Fruit fly (Drosophila melanogaster) whole organism, embryonic: ENCODE measurements around the gene CG5171.
A peak's percentile ranks its signal among the peaks of the same experiment; 100 is the strongest.

ENCODE experiments used
- B-H1 ChIP-seq: fragments of 200-800 bp; sonication (Bioruptor generic); IDR thresholded peaks from 3 replicates; pipeline ENCODE4 v1.3.6; 2022; ENCODE audit warnings: missing biosample characterization, missing genetic modification characterization
- BEAF-32 ChIP-seq: fragments of 200-800 bp; sonication (Bioruptor generic); optimal IDR thresholded peaks from 3 replicates; lab custom pipeline; 2017; ENCODE audit warnings: missing biosample characterization, missing genetic modification characterization, mild to moderate bottlenecking, moderate library complexity, missing genetic modification reagents
- CG1024 ChIP-seq: fragments of 200-800 bp; sonication (Bioruptor generic); IDR thresholded peaks from 2 replicates; pipeline ENCODE4 v1.3.6; 2022; ENCODE audit warnings: missing biosample characterization, missing genetic modification characterization
- CG10274 ChIP-seq: fragments of 200-800 bp; sonication (Bioruptor generic); optimal IDR thresholded peaks from 3 replicates; lab custom pipeline; 2017; ENCODE audit warnings: missing biosample characterization, mild to moderate bottlenecking, missing genetic modification characterization
- CG10565 ChIP-seq: fragments of 200-800 bp; sonication (Bioruptor generic); optimal IDR thresholded peaks from 3 replicates; lab custom pipeline; 2016; ENCODE audit warnings: missing biosample characterization, mild to moderate bottlenecking, missing genetic modification characterization
- CG10654 ChIP-seq: fragments of 200-800 bp; sonication (Bioruptor generic); optimal IDR thresholded peaks from 2 replicates; lab custom pipeline; 2016; ENCODE audit warnings: missing biosample characterization, missing genetic modification characterization
- CG11085 ChIP-seq: fragments of 200-800 bp; sonication (Bioruptor generic); IDR thresholded peaks from 2 replicates; pipeline ENCODE4 v1.3.6; 2022; ENCODE audit warnings: missing biosample characterization, missing genetic modification characterization
- CG11093 ChIP-seq: fragments of 200-800 bp; sonication (Bioruptor generic); IDR thresholded peaks from 3 replicates; pipeline ENCODE4 v1.3.6; 2022; ENCODE audit warnings: missing biosample characterization, missing genetic modification characterization
- CG11398 ChIP-seq: fragments of 200-800 bp; sonication (Bioruptor generic); optimal IDR thresholded peaks from 2 replicates; lab custom pipeline; 2016; ENCODE audit warnings: missing biosample characterization, missing genetic modification characterization
- CG11504 ChIP-seq: fragments of 200-800 bp; sonication (Bioruptor generic); optimal IDR thresholded peaks from 3 replicates; lab custom pipeline; 2019; ENCODE audit warnings: missing biosample characterization, mild to moderate bottlenecking, missing genetic modification characterization, moderate library complexity
- CG11696 ChIP-seq: fragments of 200-800 bp; sonication (Bioruptor generic); IDR thresholded peaks from 2 replicates; pipeline ENCODE4 v1.3.6; 2022; ENCODE audit warnings: missing biosample characterization, missing genetic modification characterization
- CG12219 ChIP-seq: fragments of 200-800 bp; sonication (Bioruptor generic); optimal IDR thresholded peaks from 3 replicates; lab custom pipeline; 2018; ENCODE audit warnings: missing biosample characterization, mild to moderate bottlenecking, missing genetic modification characterization
- CG13894 ChIP-seq: fragments of 200-800 bp; sonication (Bioruptor generic); optimal IDR thresholded peaks from 3 replicates; lab custom pipeline; 2018; ENCODE audit warnings: missing biosample characterization, mild to moderate bottlenecking, missing genetic modification characterization, moderate library complexity
- CG15011 ChIP-seq: fragments of 200-800 bp; sonication (Bioruptor generic); optimal IDR thresholded peaks from 3 replicates; lab custom pipeline; 2018; ENCODE audit warnings: missing biosample characterization, mild to moderate bottlenecking, missing genetic modification characterization
- CG17912 ChIP-seq: fragments of 200-800 bp; sonication (Bioruptor generic); optimal IDR thresholded peaks from 2 replicates; lab custom pipeline; 2018; ENCODE audit warnings: missing biosample characterization, mild to moderate bottlenecking, missing genetic modification characterization
- CG2116 ChIP-seq: fragments of 200-800 bp; sonication (Bioruptor generic); optimal IDR thresholded peaks from 3 replicates; lab custom pipeline; 2018; ENCODE audit warnings: missing biosample characterization, mild to moderate bottlenecking, missing genetic modification characterization
- CG3065 ChIP-seq: fragments of 200-800 bp; sonication (Bioruptor generic); optimal IDR thresholded peaks from 2 replicates; lab custom pipeline; 2016; ENCODE audit warnings: missing biosample characterization, missing genetic modification characterization
- CG3847 ChIP-seq: fragments of 200-800 bp; sonication (Bioruptor generic); IDR thresholded peaks from 2 replicates; pipeline ENCODE4 v1.3.6; 2022; ENCODE audit warnings: missing biosample characterization, missing genetic modification characterization
- CG4730 ChIP-seq: fragments of 200-800 bp; sonication (Bioruptor generic); IDR thresholded peaks from 2 replicates; pipeline ENCODE4 v1.3.6; 2022; ENCODE audit warnings: missing biosample characterization, missing genetic modification characterization
- CG5245 ChIP-seq: fragments of 200-800 bp; sonication (Bioruptor generic); optimal IDR thresholded peaks from 3 replicates; lab custom pipeline; 2016; ENCODE audit warnings: missing biosample characterization, missing genetic modification characterization
- CG6765 ChIP-seq: fragments of 200-800 bp; sonication (Bioruptor generic); optimal IDR thresholded peaks from 3 replicates; lab custom pipeline; 2017; ENCODE audit warnings: missing biosample characterization, mild to moderate bottlenecking, missing genetic modification characterization
- CG6854 ChIP-seq: fragments of 200-800 bp; sonication (Bioruptor generic); optimal IDR thresholded peaks from 3 replicates; lab custom pipeline; 2017; ENCODE audit warnings: missing biosample characterization, mild to moderate bottlenecking, missing genetic modification characterization
- CG7372 ChIP-seq: fragments of 200-800 bp; sonication (Bioruptor generic); IDR thresholded peaks from 2 replicates; pipeline ENCODE4 v1.3.6; 2022; ENCODE audit warnings: missing biosample characterization, missing genetic modification characterization
- CG7963 ChIP-seq: fragments of 200-800 bp; sonication (Bioruptor generic); IDR thresholded peaks from 3 replicates; pipeline ENCODE4 v1.3.6; 2022; ENCODE audit warnings: missing biosample characterization, missing genetic modification characterization; ENCODE audit not compliant: partially characterized antibody
- CG9932 ChIP-seq: fragments of 200-800 bp; sonication (Bioruptor generic); IDR thresholded peaks from 2 replicates; pipeline ENCODE4 v1.3.6; 2022; ENCODE audit warnings: missing biosample characterization, missing genetic modification characterization
- CHES-1-like ChIP-seq: fragments of 200-800 bp; sonication (Bioruptor generic); optimal IDR thresholded peaks from 2 replicates; lab custom pipeline; 2016; ENCODE audit warnings: missing biosample characterization, missing genetic modification characterization
- CkIIα-i1 ChIP-seq: fragments of 200-800 bp; sonication (Bioruptor generic); IDR thresholded peaks from 2 replicates; pipeline ENCODE4 v1.3.6; 2022; ENCODE audit warnings: missing biosample characterization, missing genetic modification characterization
- D19A ChIP-seq: fragments of 200-800 bp; optimal IDR thresholded peaks from 3 replicates; lab custom pipeline; 2019; ENCODE audit warnings: missing biosample characterization, mild to moderate bottlenecking, missing genetic modification characterization, moderate library complexity
- Dfd ChIP-seq, 2 experiments: fragments of >200 bp; optimal IDR thresholded peaks; 2 replicates each; lab custom pipeline; 2017; ENCODE audit warnings: missing biosample characterization in 2 of 2, missing genetic modification characterization in 2 of 2
- ERR ChIP-seq: fragments of 200-800 bp; sonication (Bioruptor generic); optimal IDR thresholded peaks from 2 replicates; lab custom pipeline; 2016; ENCODE audit warnings: missing biosample characterization, missing genetic modification characterization
- Elba2 ChIP-seq: fragments of 200-800 bp; sonication (Bioruptor generic); optimal IDR thresholded peaks from 3 replicates; lab custom pipeline; 2016; ENCODE audit warnings: missing biosample characterization, missing genetic modification characterization
- Fer1 ChIP-seq: fragments of 200-800 bp; sonication (Bioruptor generic); optimal IDR thresholded peaks from 2 replicates; lab custom pipeline; 2017; ENCODE audit warnings: missing biosample characterization, mild to moderate bottlenecking, missing genetic modification characterization
- Fer3 ChIP-seq: fragments of 200-800 bp; sonication (Bioruptor generic); optimal IDR thresholded peaks from 2 replicates; lab custom pipeline; 2018; ENCODE audit warnings: missing biosample characterization, mild to moderate bottlenecking, missing genetic modification characterization, moderate library complexity
- HHEX ChIP-seq: fragments of 200-800 bp; sonication (Bioruptor generic); optimal IDR thresholded peaks from 3 replicates; lab custom pipeline; 2017; ENCODE audit warnings: missing biosample characterization, mild to moderate bottlenecking, missing genetic modification characterization, missing genetic modification reagents
- Lpt ChIP-seq: fragments of >200 bp; optimal IDR thresholded peaks from 2 replicates; lab custom pipeline; 2018; ENCODE audit warnings: missing biosample characterization, missing genetic modification characterization
- MESR4 ChIP-seq: fragments of 200-800 bp; sonication (Bioruptor generic); optimal IDR thresholded peaks from 2 replicates; lab custom pipeline; 2018; ENCODE audit warnings: missing biosample characterization, mild to moderate bottlenecking, missing genetic modification characterization, moderate library complexity
- Rx ChIP-seq: fragments of 200-800 bp; sonication (Bioruptor generic); IDR thresholded peaks from 2 replicates; pipeline ENCODE4 v1.3.6; 2022; ENCODE audit warnings: missing biosample characterization, missing genetic modification characterization
- az2 ChIP-seq: fragments of 200-800 bp; sonication (Bioruptor generic); optimal IDR thresholded peaks from 3 replicates; lab custom pipeline; 2016; ENCODE audit warnings: missing biosample characterization, missing genetic modification characterization
- dmrt99B ChIP-seq: fragments of 200-800 bp; sonication (Bioruptor generic); optimal IDR thresholded peaks from 2 replicates; lab custom pipeline; 2018; ENCODE audit warnings: missing biosample characterization, mild to moderate bottlenecking, missing genetic modification characterization, moderate library complexity
- eve ChIP-seq, 2 experiments: fragments of >200 bp; optimal IDR thresholded peaks; 2 replicates each; lab custom pipeline; 2017; ENCODE audit warnings: missing biosample characterization in 2 of 2, missing genetic modification characterization in 2 of 2
- fd96Cb ChIP-seq: fragments of 200-800 bp; sonication (Bioruptor generic); optimal IDR thresholded peaks from 2 replicates; lab custom pipeline; 2018; ENCODE audit warnings: missing biosample characterization, mild to moderate bottlenecking, missing genetic modification characterization, moderate library complexity
- gce ChIP-seq: fragments of 200-800 bp; sonication (Bioruptor generic); IDR thresholded peaks from 3 replicates; pipeline ENCODE4 v1.3.6; 2022; ENCODE audit warnings: missing biosample characterization, missing genetic modification characterization
- her ChIP-seq: fragments of 200-800 bp; sonication (Bioruptor generic); optimal IDR thresholded peaks from 2 replicates; lab custom pipeline; 2016; ENCODE audit warnings: missing biosample characterization, missing genetic modification characterization
- luna ChIP-seq: fragments of 200-800 bp; sonication (Bioruptor generic); optimal IDR thresholded peaks from 2 replicates; lab custom pipeline; 2016; ENCODE audit warnings: missing biosample characterization, missing genetic modification characterization
- maf-S ChIP-seq: fragments of 200-800 bp; sonication (Bioruptor generic); optimal IDR thresholded peaks from 2 replicates; lab custom pipeline; 2016; ENCODE audit warnings: missing biosample characterization, missing genetic modification characterization
- rib ChIP-seq: fragments of 200-800 bp; sonication (Bioruptor generic); IDR thresholded peaks from 2 replicates; pipeline ENCODE4 v1.3.6; 2022; ENCODE audit warnings: missing biosample characterization, missing genetic modification characterization
- sens ChIP-seq: fragments of 200-800 bp; sonication (Bioruptor generic); peaks from one replicate; lab custom pipeline; 2016; ENCODE audit warnings: missing biosample characterization, missing genetic modification characterization
- sima ChIP-seq: fragments of 200-800 bp; sonication (Bioruptor generic); optimal IDR thresholded peaks from 2 replicates; lab custom pipeline; 2016; ENCODE audit warnings: missing biosample characterization, missing genetic modification characterization
- tgo ChIP-seq: fragments of 200-800 bp; sonication (Bioruptor generic); IDR thresholded peaks from 3 replicates; pipeline ENCODE4 v1.3.6; 2022; ENCODE audit warnings: missing biosample characterization, missing genetic modification characterization
- unc-4 ChIP-seq: fragments of 200-800 bp; sonication (Bioruptor generic); IDR thresholded peaks from 2 replicates; pipeline ENCODE4 v1.3.6; 2022; ENCODE audit warnings: missing biosample characterization, missing genetic modification characterization; ENCODE audit not compliant: partially characterized antibody
- vvl ChIP-seq: fragments of 200-800 bp; sonication (Bioruptor generic); IDR thresholded peaks from 2 replicates; pipeline ENCODE4 v1.3.6; 2022; ENCODE audit warnings: missing biosample characterization, missing genetic modification characterization
- zf30C ChIP-seq: fragments of 200-800 bp; sonication (Bioruptor generic); optimal IDR thresholded peaks from 3 replicates; lab custom pipeline; 2018; ENCODE audit warnings: missing biosample characterization, mild to moderate bottlenecking, missing genetic modification characterization

Gene CG5171

dm6 chr2L:7376157-7376556, 25.0 kb upstream of the CG5171 start (continued):
- TF ChIP-seq sens (GFP tag; lab: Kevin White, UChicago) (peak; percentile 80), CG3847 (no peak), CG10654 (peak; percentile 2), unc-4 (no peak), CG10565 (GFP tag; lab: Kevin White, UChicago) (no peak), CG11504 (tag; lab: Kevin White, UChicago) (no peak), vvl (peak; percentile 82), az2 (GFP tag; lab: Kevin White, UChicago) (peak; percentile 2), CG5245 (peak; percentile 6), BEAF-32 (GFP tag; lab: Kevin White, UChicago) (no peak), CG9932 (GFP tag; lab: Robert Waterston, UW) (no peak), CG11085 (GFP tag; lab: Robert Waterston, UW) (0 out of 2 replicates have a peak, but pooled peaks have one; percentile 19), B-H1 (peak; percentile 27; the same call in 1 of the 3 replicates), D19A (tag; lab: Kevin White, UChicago) (no peak), Elba2 (no peak), CG12219 (GFP tag; lab: Kevin White, UChicago) (peak; percentile 27), CG2116 (GFP tag; lab: Kevin White, UChicago) (no peak), luna (GFP tag; lab: Kevin White, UChicago) (no peak), her (GFP tag; lab: Kevin White, UChicago) (no peak), CG3065 (GFP tag; lab: Kevin White, UChicago) (no peak), Rx (GFP tag; lab: Robert Waterston, UW) (peak; percentile 33; the same call in 1 of the 2 replicates), CG6854 (GFP tag; lab: Kevin White, UChicago) (no peak), CG11093 (no peak), ERR (GFP tag; lab: Kevin White, UChicago) (no peak), CG4730 (GFP tag; lab: Robert Waterston, UW) (peak; percentile 32; the same call in 1 of the 2 replicates), HHEX (GFP tag; lab: Kevin White, UChicago) (peak; percentile 1), Dfd (GFP tag; optimal IDR thresholded peaks at IDR 0.05; lab: Kevin White, UChicago) (no peak), tgo (GFP tag; lab: Robert Waterston, UW) (peak; percentile 51; the same call in 2 of the 3 replicates), eve (GFP tag; optimal IDR thresholded peaks at IDR 0.05; lab: Kevin White, UChicago) (no peak), MESR4 (GFP tag; lab: Kevin White, UChicago) (no peak), CG7372 (GFP tag; lab: Robert Waterston, UW) (peak; percentile 35; the same call in 1 of the 2 replicates), zf30C (GFP tag; lab: Kevin White, UChicago) (no peak), Lpt (GFP tag; lab: Kevin White, UChicago) (no peak), sima (no peak), CG11398 (no peak), CG15011 (GFP tag; lab: Kevin White, UChicago) (no peak), CG11696 (GFP tag; lab: Robert Waterston, UW) (no peak), CG7963 (GFP tag; lab: Robert Waterston, UW) (no peak), CG17912 (no peak), CkIIα-i1 (GFP tag; lab: Robert Waterston, UW) (no peak), CG1024 (GFP tag; lab: Robert Waterston, UW) (no peak), rib (no peak), Fer3 (tag; lab: Kevin White, UChicago) (no peak), dmrt99B (tag; lab: Kevin White, UChicago) (peak; percentile 70), CHES-1-like (GFP tag; lab: Kevin White, UChicago) (no peak), maf-S (GFP tag; lab: Kevin White, UChicago) (no peak), Fer1 (GFP tag; lab: Kevin White, UChicago) (no peak), CG13894 (tag; lab: Kevin White, UChicago) (no peak), CG10274 (GFP tag; lab: Kevin White, UChicago) (no peak), CG6765 (GFP tag; lab: Kevin White, UChicago) (no peak), gce (no peak), fd96Cb (tag; lab: Kevin White, UChicago) (peak; percentile 3)
